Worm (Caenorhabditis elegans) whole organism, L1 larva: Measurements from ENCODE around the gene sftb-2.

Experiments
- C16A3.4 ChIP-seq: fragments of 150-350 bp; optimal IDR thresholded peaks from 2 replicates; lab custom pipeline; 2014; ENCODE audit warnings: missing biosample characterization, missing genetic modification characterization
- C34B4.2 ChIP-seq: sonication (generic microtip); optimal IDR thresholded peaks from 2 replicates; lab custom pipeline; 2017; ENCODE audit warnings: mild to moderate bottlenecking, missing genetic modification characterization, missing compliant biosample characterization
- ceh-8 ChIP-seq: fragments of 200-800 bp; sonication (Bioruptor generic); optimal IDR thresholded peaks from 2 replicates; lab custom pipeline; 2018; ENCODE audit warnings: mild to moderate bottlenecking, missing genetic modification characterization, moderate library complexity, missing compliant biosample characterization
- ceh-82 ChIP-seq, 3 experiments: fragments of 150-350 bp in 1 of 3; sonication (generic microtip) in 2 of 3; optimal IDR thresholded peaks; 2 replicates each; lab custom pipeline; 2014 to 2017; ENCODE audit warnings: missing biosample characterization in 3 of 3, missing genetic modification characterization in 3 of 3
- ces-1 ChIP-seq: fragments of 150-350 bp; optimal IDR thresholded peaks from 2 replicates; lab custom pipeline; 2014; ENCODE audit warnings: missing biosample characterization, missing genetic modification reagents, missing genetic modification characterization
- efl-1 ChIP-seq, 4 experiments: fragments of 150-350 bp; optimal IDR thresholded peaks in 3 of 4; peaks in 1 of 4; 1 replicate in 1 of 4; 2 replicates in 3 of 4; lab custom pipeline; 2014; ENCODE audit warnings: missing biosample characterization in 2 of 4, missing genetic modification characterization in 2 of 4, missing genetic modification reagents in 2 of 4
- egl-13 ChIP-seq: sonication (generic microtip); optimal IDR thresholded peaks from 2 replicates; lab custom pipeline; 2016; ENCODE audit warnings: missing genotype, missing genetic modification reagents, missing genetic modification characterization, missing compliant biosample characterization
- egl-27 ChIP-seq, 2 experiments: fragments of 150-350 bp in 1 of 2; sonication (generic microtip); optimal IDR thresholded peaks; 3 replicates each; lab custom pipeline; 2017 to 2018; ENCODE audit warnings: missing biosample characterization in 2 of 2, missing genetic modification characterization in 2 of 2, missing genetic modification reagents in 2 of 2
- elt-2 ChIP-seq: sonication (generic microtip); optimal IDR thresholded peaks from 2 replicates; lab custom pipeline; 2016; ENCODE audit warnings: missing genetic modification characterization, mild to moderate bottlenecking, inconsistent platforms, missing compliant biosample characterization, missing genetic modification reagents
- ets-5 ChIP-seq: fragments of 200-800 bp; sonication (Bioruptor generic); IDR thresholded peaks from 2 replicates; pipeline ENCODE4 v1.3.6; 2022; ENCODE audit warnings: missing genetic modification characterization, missing compliant biosample characterization
- fkh-10 ChIP-seq: sonication (generic microtip); optimal IDR thresholded peaks from 2 replicates; lab custom pipeline; 2017; ENCODE audit warnings: missing biosample characterization, missing genetic modification reagents, missing genetic modification characterization
- fkh-4 ChIP-seq: sonication (generic microtip); optimal IDR thresholded peaks from 2 replicates; lab custom pipeline; 2016; ENCODE audit warnings: missing compliant biosample characterization, missing genetic modification characterization, borderline replicate concordance
- fkh-8 ChIP-seq: sonication (generic microtip); optimal IDR thresholded peaks from 2 replicates; lab custom pipeline; 2016; ENCODE audit warnings: mild to moderate bottlenecking, missing genetic modification characterization, missing compliant biosample characterization
- fos-1 ChIP-seq: fragments of 150-350 bp; optimal IDR thresholded peaks from 2 replicates; lab custom pipeline; 2014; ENCODE audit warnings: missing biosample characterization, missing genetic modification characterization
- hlh-4 ChIP-seq: sonication (generic microtip); optimal IDR thresholded peaks from 2 replicates; lab custom pipeline; 2016; ENCODE audit warnings: mild to moderate bottlenecking, missing genetic modification characterization, missing compliant biosample characterization
- irx-1 ChIP-seq: sonication (generic microtip); optimal IDR thresholded peaks from 2 replicates; lab custom pipeline; 2016; ENCODE audit warnings: missing genetic modification characterization, missing compliant biosample characterization
- isw-1 ChIP-seq: fragments of 200-800 bp; sonication (Bioruptor generic); IDR thresholded peaks from 2 replicates; pipeline ENCODE4 v1.3.6; 2022; ENCODE audit warnings: missing genetic modification characterization, missing compliant biosample characterization
- mdl-1 ChIP-seq, 2 experiments: fragments of 150-350 bp; optimal IDR thresholded peaks; 2 replicates each; lab custom pipeline; 2014 to 2017; ENCODE audit warnings: missing biosample characterization in 2 of 2, missing genetic modification characterization in 2 of 2, inconsistent platforms in 1 of 2
- nhr-11 ChIP-seq: fragments of 150-350 bp; optimal IDR thresholded peaks from 2 replicates; lab custom pipeline; 2014; ENCODE audit warnings: missing biosample characterization, missing genetic modification characterization
- nhr-12 ChIP-seq: sonication (generic microtip); optimal IDR thresholded peaks from 2 replicates; lab custom pipeline; 2017; ENCODE audit warnings: missing biosample characterization, missing genetic modification characterization
- nhr-19 ChIP-seq: fragments of 200-800 bp; sonication (Bioruptor generic); conservative IDR thresholded peaks from 2 replicates; pipeline ENCODE4 v1.3.6; 2022; ENCODE audit warnings: missing genetic modification characterization, missing compliant biosample characterization
- nhr-28 ChIP-seq: fragments of 150-350 bp; optimal IDR thresholded peaks from 2 replicates; lab custom pipeline; 2014; ENCODE audit warnings: missing biosample characterization, missing genetic modification characterization
- nhr-47 ChIP-seq: sonication (generic microtip); optimal IDR thresholded peaks from 2 replicates; lab custom pipeline; 2016; ENCODE audit warnings: mild to moderate bottlenecking, missing genetic modification characterization, moderate library complexity, missing compliant biosample characterization
- nhr-71 ChIP-seq: sonication (generic microtip); optimal IDR thresholded peaks from 2 replicates; lab custom pipeline; 2016; ENCODE audit warnings: mild to moderate bottlenecking, missing genetic modification characterization, moderate library complexity, missing compliant biosample characterization
- nhr-77 ChIP-seq: fragments of 150-350 bp; optimal IDR thresholded peaks from 2 replicates; lab custom pipeline; 2014; ENCODE audit warnings: missing biosample characterization, missing genetic modification characterization
- nhr-84 ChIP-seq: sonication (generic microtip); optimal IDR thresholded peaks from 2 replicates; lab custom pipeline; 2017; ENCODE audit warnings: missing biosample characterization, missing genetic modification characterization
- nhr-90 ChIP-seq: sonication (generic microtip); optimal IDR thresholded peaks from 2 replicates; lab custom pipeline; 2016; ENCODE audit warnings: mild to moderate bottlenecking, missing genetic modification characterization, missing compliant biosample characterization; ENCODE audit not compliant: poor library complexity
- pag-3 ChIP-seq: sonication (generic microtip); optimal IDR thresholded peaks from 2 replicates; lab custom pipeline; 2017; ENCODE audit warnings: missing genetic modification characterization, mild to moderate bottlenecking, missing compliant biosample characterization, antibody characterized with exemption, borderline replicate concordance; ENCODE audit not compliant: insufficient read depth
- rnt-1 ChIP-seq: sonication (generic microtip); optimal IDR thresholded peaks from 2 replicates; lab custom pipeline; 2016; ENCODE audit warnings: mild to moderate bottlenecking, missing genetic modification characterization, moderate library complexity, missing compliant biosample characterization
- sptf-1 ChIP-seq: fragments of 150-350 bp; optimal IDR thresholded peaks from 2 replicates; lab custom pipeline; 2014; ENCODE audit warnings: missing biosample characterization, missing genetic modification characterization
- swsn-7 ChIP-seq: sonication (generic microtip); optimal IDR thresholded peaks from 2 replicates; lab custom pipeline; 2016; ENCODE audit warnings: missing genetic modification characterization, missing compliant biosample characterization
- unc-30 ChIP-seq: sonication (generic microtip); optimal IDR thresholded peaks from 2 replicates; lab custom pipeline; 2017; ENCODE audit warnings: missing biosample characterization, missing genetic modification characterization
- unc-98 ChIP-seq: fragments of 200-800 bp; sonication (Bioruptor generic); IDR thresholded peaks from 2 replicates; pipeline ENCODE4 v1.3.6; 2022; ENCODE audit warnings: missing genetic modification characterization, missing compliant biosample characterization
- xbp-1 ChIP-seq: sonication (generic microtip); optimal IDR thresholded peaks from 2 replicates; lab custom pipeline; 2016; ENCODE audit warnings: missing genetic modification characterization, missing compliant biosample characterization
- zip-4 ChIP-seq: fragments of 200-800 bp; sonication (Bioruptor generic); optimal IDR thresholded peaks from 2 replicates; lab custom pipeline; 2018; ENCODE audit warnings: mild to moderate bottlenecking, missing genetic modification characterization, moderate library complexity, missing compliant biosample characterization
- ztf-4 ChIP-seq: fragments of 150-350 bp; optimal IDR thresholded peaks from 2 replicates; lab custom pipeline; 2014; ENCODE audit warnings: missing biosample characterization, missing genetic modification characterization

The sftb-2 gene

DNA sequence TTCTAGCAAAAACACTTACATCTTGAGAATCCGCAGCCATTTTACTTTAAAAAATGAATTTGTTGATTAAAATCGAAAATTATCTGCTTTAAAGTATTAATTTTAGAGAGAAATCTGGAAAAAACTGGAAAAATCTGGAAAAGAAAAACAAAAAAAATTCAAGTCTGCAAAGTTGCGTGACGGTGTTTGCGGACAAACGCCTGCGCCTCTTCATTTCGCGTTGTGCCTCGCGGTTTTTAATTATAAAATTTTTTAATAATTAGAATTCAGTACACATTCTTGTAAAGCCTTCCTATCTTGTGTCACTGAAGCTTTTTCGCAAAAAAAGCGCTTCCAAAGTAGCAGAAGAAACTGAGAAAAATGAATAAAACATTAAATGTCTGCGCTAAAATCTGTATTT lies 1.4 kb upstream of the sftb-2 start, which contains the start of gene W03F9.1 (continued):
- no peak for TF ChIP-seq mdl-1 (tag; optimal IDR thresholded peaks at IDR 0.05; lab: Kevin White, UChicago)
- TF ChIP-seq nhr-77 (tag; lab: Kevin White, UChicago) = no peak
- TF ChIP-seq unc-30 (tag; lab: Kevin White, UChicago) = no peak
- no peak for TF ChIP-seq nhr-12 (tag; lab: Kevin White, UChicago)
- peak; percentile 83 for TF ChIP-seq irx-1
- no peak for TF ChIP-seq unc-98 (GFP tag; lab: Robert Waterston, UW)
- TF ChIP-seq ceh-82 (tag; optimal IDR thresholded peaks at IDR 0.05; lab: Kevin White, UChicago) = peak in 2 of 3 experiments; percentile 57 to 60
- peak; percentile 85 for TF ChIP-seq nhr-47
- no peak for TF ChIP-seq ets-5
- TF ChIP-seq nhr-90 = peak; percentile 73
- peak; percentile 82 for TF ChIP-seq nhr-71 (tag; lab: Kevin White, UChicago)
- no peak for TF ChIP-seq hlh-4 (tag; lab: Kevin White, UChicago)
- peak; percentile 11 for TF ChIP-seq zip-4 (GFP tag; lab: Kevin White, UChicago)
- TF ChIP-seq nhr-28 (tag; lab: Kevin White, UChicago) = no peak
- no peak for TF ChIP-seq egl-27 (tag; optimal IDR thresholded peaks at IDR 0.05; lab: Kevin White, UChicago)
- TF ChIP-seq isw-1 (GFP tag; lab: Robert Waterston, UW) = peak; percentile 62
- peak; percentile 21 for TF ChIP-seq C16A3.4
- peak; percentile 45 to 65 for TF ChIP-seq efl-1 (optimal IDR thresholded peaks at IDR 0.05; lab: Kevin White, UChicago)
- TF ChIP-seq efl-1 (GFP tag; optimal IDR thresholded peaks at IDR 0.05 in 1 of 2; lab: Kevin White, UChicago) = peak; percentile 73 to 95
- TF ChIP-seq ceh-8 (GFP tag; lab: Kevin White, UChicago) = peak; percentile 78
- peak; percentile 72 for TF ChIP-seq swsn-7 (tag; lab: Kevin White, UChicago)
- TF ChIP-seq nhr-84 (tag; lab: Kevin White, UChicago) = no peak
- peak; percentile 57 for TF ChIP-seq nhr-19 (GFP tag; lab: Robert Waterston, UW)
- TF ChIP-seq fkh-8 (tag; lab: Kevin White, UChicago) = peak; percentile 48
- TF ChIP-seq ztf-4 (tag; lab: Kevin White, UChicago) = no peak
- TF ChIP-seq xbp-1 (tag; lab: Kevin White, UChicago) = peak; percentile 69
- TF ChIP-seq C34B4.2 (tag; lab: Kevin White, UChicago) = no peak
- TF ChIP-seq fkh-10 (GFP tag; lab: Kevin White, UChicago) = no peak
- peak; percentile 53 for TF ChIP-seq rnt-1 (tag; lab: Kevin White, UChicago)
- no peak for TF ChIP-seq ces-1 (GFP tag; lab: Kevin White, UChicago)

DNA sequence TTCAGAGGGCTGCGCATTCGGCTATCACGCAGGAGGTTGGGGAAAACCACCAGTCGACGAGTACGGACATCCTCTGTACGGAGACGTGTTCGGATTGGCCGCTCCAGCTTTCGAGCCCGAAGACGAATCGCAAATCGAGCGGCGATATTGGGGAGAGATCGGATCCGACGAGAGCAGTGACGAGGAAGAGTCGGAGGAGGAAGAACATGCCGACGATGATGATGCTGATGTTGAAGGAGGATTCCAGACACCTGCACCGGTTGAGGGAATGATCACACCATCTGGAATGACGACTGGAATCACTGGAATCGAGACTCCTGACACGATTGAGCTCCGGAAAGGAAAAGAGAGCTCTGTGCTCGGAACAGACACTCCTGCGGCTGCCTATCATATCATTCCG lies 2.1 kb downstream of the sftb-2 start:
- no peak for TF ChIP-seq elt-2 (tag; lab: Kevin White, UChicago)
- no peak for TF ChIP-seq nhr-11 (tag; lab: Kevin White, UChicago)
- TF ChIP-seq efl-1 (optimal IDR thresholded peaks at IDR 0.05; lab: Kevin White, UChicago) = no peak
- peak in 1 of 2 experiments; percentile 12 for TF ChIP-seq efl-1 (GFP tag; optimal IDR thresholded peaks at IDR 0.05 in 1 of 2; lab: Kevin White, UChicago)

DNA sequence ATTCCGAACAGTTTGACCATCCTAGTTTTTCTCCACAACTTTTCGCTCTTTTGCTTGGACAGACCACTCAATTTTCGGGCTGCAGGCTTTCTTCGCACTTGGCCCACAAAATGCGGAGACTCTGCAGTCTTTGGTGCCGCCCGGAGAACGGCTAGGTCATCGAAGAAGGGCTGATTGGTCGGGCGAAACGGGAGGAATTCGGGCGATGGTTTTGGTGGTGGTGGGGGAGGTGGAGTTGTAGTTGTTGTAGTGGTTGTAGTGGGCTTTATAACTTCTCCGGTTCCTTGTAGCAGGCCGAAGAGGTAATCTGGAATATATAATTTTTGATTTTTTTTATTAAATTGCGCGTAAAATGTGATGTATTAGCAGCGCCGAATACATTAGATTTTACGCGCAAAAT lies 9.6 kb downstream of the sftb-2 start:
- TF ChIP-seq pag-3 = no peak
- TF ChIP-seq efl-1 (optimal IDR thresholded peaks at IDR 0.05; lab: Kevin White, UChicago) = no peak
- TF ChIP-seq efl-1 (GFP tag; optimal IDR thresholded peaks at IDR 0.05 in 1 of 2; lab: Kevin White, UChicago) = peak in 1 of 2 experiments; percentile 91
- TF ChIP-seq sptf-1 = no peak
- no peak for TF ChIP-seq fos-1 (tag; lab: Kevin White, UChicago)

DNA sequence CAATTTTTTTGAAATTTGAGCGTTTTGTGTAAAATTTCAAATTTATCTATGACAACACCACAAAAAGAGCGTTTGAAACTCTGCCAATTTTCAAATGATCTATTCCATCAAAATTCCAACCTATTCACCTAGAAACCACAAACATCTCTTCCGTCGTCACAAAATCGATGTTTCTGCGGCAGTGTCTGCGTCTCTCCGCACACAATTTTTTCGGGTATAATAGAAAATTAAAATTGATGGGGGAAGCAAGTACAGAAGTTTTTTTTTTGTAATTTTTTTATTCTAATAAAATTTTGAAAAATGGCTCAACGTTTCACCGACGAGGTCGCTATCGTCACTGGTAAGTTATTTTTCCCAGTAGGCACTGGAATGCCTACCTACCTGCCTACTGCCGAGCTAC lies 10.6 kb downstream of the sftb-2 start, which contains the start of gene W03F9.9:
W03F9.9 (plus strand) TSS at position 301 of the 400 bp plus-strand sequence.
- TF ChIP-seq fkh-4 (no peak), egl-13 (no peak), efl-1 (optimal IDR thresholded peaks at IDR 0.05; lab: Kevin White, UChicago) (no peak), efl-1 (GFP tag; optimal IDR thresholded peaks at IDR 0.05 in 1 of 2; lab: Kevin White, UChicago) (peak in 1 of 2 experiments; percentile 82)
